Worm (Caenorhabditis elegans): Measurements from ENCODE around the gene F18H3.1.

F18H3.1 gene

DNA sequence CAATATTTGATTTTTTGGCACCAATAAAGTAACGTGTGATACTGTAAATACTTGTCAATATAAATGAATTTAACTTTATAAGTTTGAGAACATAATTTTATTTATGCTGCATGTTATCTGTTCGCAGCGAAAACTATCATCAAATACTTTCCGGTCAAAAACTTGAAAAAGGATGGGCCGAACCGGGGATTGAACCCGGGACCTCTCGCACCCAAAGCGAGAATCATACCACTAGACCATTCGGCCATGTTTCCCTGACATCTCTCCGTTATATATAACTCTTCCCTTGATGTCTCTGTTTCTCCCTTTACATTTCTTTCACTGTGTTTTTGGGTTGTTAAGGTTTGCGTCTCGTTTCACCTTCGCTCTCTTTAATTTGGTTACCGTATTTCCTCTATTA lies 7.7 kb upstream of the F18H3.1 start (continued):
- TF ChIP-seq efl-1 (GFP tag; optimal IDR thresholded peaks at IDR 0.05): no peak
- TF ChIP-seq dpl-1 (GFP tag; optimal IDR thresholded peaks at IDR 0.05): no peak
- TF ChIP-seq madf-10 (tag; optimal IDR thresholded peaks at IDR 0.05): peak; percentile 79
- TF ChIP-seq bed-1 (GFP tag; IDR thresholded peaks at IDR 0.05): no peak
- peak; percentile 2 for TF ChIP-seq F57A8.1 (GFP tag; optimal IDR thresholded peaks at IDR 0.05)
- TF ChIP-seq B0336.3 (GFP tag; IDR thresholded peaks at IDR 0.05): peak; percentile 16; the same call in 1 of the 2 replicates
- TF ChIP-seq hmg-1.2 (GFP tag; IDR thresholded peaks at IDR 0.05): peak; percentile 71
- no peak for TF ChIP-seq mes-4 (tag; optimal IDR thresholded peaks at IDR 0.05)
- peak; percentile 8 for TF ChIP-seq F23B12.7 (tag; optimal IDR thresholded peaks at IDR 0.05; ENCODE audit: insufficient read depth)
- peak; percentile 88 for TF ChIP-seq ZK185.1 (tag; optimal IDR thresholded peaks at IDR 0.05; ENCODE audit: poor library complexity, severe bottlenecking)
- no peak for TF ChIP-seq tbx-9 (tag; optimal IDR thresholded peaks at IDR 0.05; ENCODE audit: borderline replicate concordance)
- peak; percentile 67 for TF ChIP-seq ztf-18 (tag; optimal IDR thresholded peaks at IDR 0.05)
- TF ChIP-seq hrde-1 (tag; optimal IDR thresholded peaks at IDR 0.05; ENCODE audit: borderline replicate concordance): peak; percentile 49
- no peak for TF ChIP-seq tlf-1 (GFP tag; optimal IDR thresholded peaks at IDR 0.05)
- TF ChIP-seq madf-3 (GFP tag; IDR thresholded peaks at IDR 0.05): no peak
- TF ChIP-seq mel-28 (tag; optimal IDR thresholded peaks at IDR 0.05; ENCODE audit: borderline replicate concordance): no peak
- peak; percentile 40 for TF ChIP-seq T07F8.4 (tag; optimal IDR thresholded peaks at IDR 0.05)
- TF ChIP-seq lin-54 (GFP tag; optimal IDR thresholded peaks at IDR 0.05): peak; percentile 35
- TF ChIP-seq lag-1 (GFP tag; IDR thresholded peaks at IDR 0.05): no peak
- peak; percentile 86 for TF ChIP-seq dox-1 (GFP tag; IDR thresholded peaks at IDR 0.05)
- TF ChIP-seq ets-4 (GFP tag; optimal IDR thresholded peaks at IDR 0.05): no peak
- TF ChIP-seq C17E4.6 (GFP tag; IDR thresholded peaks at IDR 0.05): 0 out of 2 replicates have a peak, but pooled peaks have one; percentile 9
- TF ChIP-seq atf-7 (tag; optimal IDR thresholded peaks at IDR 0.05): peak; percentile 52
- TF ChIP-seq hmg-20 (GFP tag; IDR thresholded peaks at IDR 0.05): peak; percentile 34; the same call in 1 of the 2 replicates
- no peak for TF ChIP-seq nhr-27 (tag; optimal IDR thresholded peaks at IDR 0.05)
- TF ChIP-seq tbp1 (GFP tag; optimal IDR thresholded peaks at IDR 0.05): peak; percentile 93
- TF ChIP-seq let-607 (tag; optimal IDR thresholded peaks at IDR 0.05): peak in 1 of 2 experiments; percentile 30
- peak; percentile 80 for TF ChIP-seq lin-40 (tag; optimal IDR thresholded peaks at IDR 0.05)
- peak; percentile 65; the same call in 1 of the 2 replicates for TF ChIP-seq Y53F4B.3 (GFP tag; IDR thresholded peaks at IDR 0.05)
- TF ChIP-seq C06A6.2 (GFP tag; conservative IDR thresholded peaks at IDR 0.05): no peak
- peak; percentile 34 for TF ChIP-seq repo-1 (tag; optimal IDR thresholded peaks at IDR 0.05)
- TF ChIP-seq ceh-100 (GFP tag; IDR thresholded peaks at IDR 0.05): 0 out of 2 replicates have a peak, but pooled peaks have one; percentile 26
- peak; percentile 93 for TF ChIP-seq cebp-2 (GFP tag; IDR thresholded peaks at IDR 0.05)
- TF ChIP-seq lsl-1 (GFP tag; optimal IDR thresholded peaks at IDR 0.05): no peak
- TF ChIP-seq nfyb-1 (GFP tag; IDR thresholded peaks at IDR 0.05): peak; percentile 89
- no peak for TF ChIP-seq T26A5.8 (tag; optimal IDR thresholded peaks at IDR 0.05)
- peak; percentile 62 for TF ChIP-seq Y53G8AR.9 (GFP tag; conservative IDR thresholded peaks at IDR 0.05)
- peak in 1 of 3 experiments; percentile 71 for TF ChIP-seq lin-35 (GFP tag; optimal IDR thresholded peaks at IDR 0.05)
- TF ChIP-seq rcor-1 (GFP tag; IDR thresholded peaks at IDR 0.05): peak; percentile 71
- no peak for TF ChIP-seq F39B2.1 (GFP tag; IDR thresholded peaks at IDR 0.05)
- TF ChIP-seq let-526 (GFP tag; IDR thresholded peaks at IDR 0.05): no peak
- TF ChIP-seq ztf-28 (GFP tag; IDR thresholded peaks at IDR 0.05): 0 out of 2 replicates have a peak, but pooled peaks have one; percentile 48
- TF ChIP-seq die-1 (tag; optimal IDR thresholded peaks at IDR 0.05): peak; percentile 89
